Worm (Caenorhabditis elegans) whole organism, mixed stage, embryonic: ENCODE results near the gene srh-15.

ENCODE experiments used
- M03D4.4 ChIP-seq: sonication (generic microtip); optimal IDR thresholded peaks from 2 replicates; lab custom pipeline; 2017; ENCODE audit warnings: mild to moderate bottlenecking, missing genetic modification characterization, missing compliant biosample characterization
- blmp-1 ChIP-seq: fragments of 150-350 bp; optimal IDR thresholded peaks from 2 replicates; lab custom pipeline; 2014; ENCODE audit warnings: missing biosample characterization, missing genetic modification characterization
- ceh-83 ChIP-seq: fragments of 200-800 bp; sonication (Bioruptor generic); optimal IDR thresholded peaks from 2 replicates; lab custom pipeline; 2018; ENCODE audit warnings: mild to moderate bottlenecking, missing genetic modification characterization, missing compliant biosample characterization
- ces-1 ChIP-seq: fragments of 150-350 bp; optimal IDR thresholded peaks from 2 replicates; lab custom pipeline; 2014; ENCODE audit warnings: missing biosample characterization, missing genetic modification reagents, missing genetic modification characterization
- cnd-1 ChIP-seq: fragments of 200-800 bp; sonication (Bioruptor generic); optimal IDR thresholded peaks from 2 replicates; lab custom pipeline; 2018; ENCODE audit warnings: mild to moderate bottlenecking, missing genetic modification characterization, missing compliant biosample characterization
- drap-1 ChIP-seq: fragments of 200-800 bp; sonication (Bioruptor generic); optimal IDR thresholded peaks from 3 replicates; lab custom pipeline; 2018; ENCODE audit warnings: mild to moderate bottlenecking, missing genetic modification characterization, missing compliant biosample characterization
- elt-1 ChIP-seq: sonication (generic microtip); optimal IDR thresholded peaks from 2 replicates; lab custom pipeline; 2017; ENCODE audit warnings: missing genetic modification characterization, mild to moderate bottlenecking, missing compliant biosample characterization, antibody characterized with exemption, moderate library complexity, borderline replicate concordance; ENCODE audit not compliant: insufficient read depth
- flh-1 ChIP-seq: fragments of 200-800 bp; sonication (Bioruptor generic); optimal IDR thresholded peaks from 2 replicates; lab custom pipeline; 2018; ENCODE audit warnings: mild to moderate bottlenecking, missing genetic modification characterization, moderate library complexity, missing compliant biosample characterization
- ham-2 ChIP-seq: fragments of 200-800 bp; sonication (Bioruptor generic); optimal IDR thresholded peaks from 2 replicates; lab custom pipeline; 2018; ENCODE audit warnings: mild to moderate bottlenecking, missing genetic modification characterization, missing compliant biosample characterization
- hlh-1 ChIP-seq: fragments of 150-350 bp; optimal IDR thresholded peaks from 2 replicates; lab custom pipeline; 2014; ENCODE audit warnings: missing biosample characterization, missing genetic modification reagents, missing genetic modification characterization
- lin-32 ChIP-seq: fragments of 200-800 bp; sonication (Bioruptor generic); optimal IDR thresholded peaks from 2 replicates; lab custom pipeline; 2018; ENCODE audit warnings: mild to moderate bottlenecking, missing genetic modification characterization, missing compliant biosample characterization
- lsy-2 ChIP-seq: fragments of 150-350 bp; optimal IDR thresholded peaks from 2 replicates; lab custom pipeline; 2014; ENCODE audit warnings: missing biosample characterization, missing genetic modification characterization
- mab-5 ChIP-seq: fragments of 150-350 bp; optimal IDR thresholded peaks from 2 replicates; lab custom pipeline; 2014; ENCODE audit warnings: missing biosample characterization, missing genetic modification characterization
- mep-1 ChIP-seq: fragments of 150-350 bp; optimal IDR thresholded peaks from 2 replicates; lab custom pipeline; 2017; ENCODE audit warnings: missing biosample characterization, missing genetic modification reagents, missing genetic modification characterization, inconsistent platforms
- nhr-12 ChIP-seq: fragments of 150-350 bp; optimal IDR thresholded peaks from 2 replicates; lab custom pipeline; 2014; ENCODE audit warnings: missing biosample characterization, missing genetic modification characterization
- nhr-2 ChIP-seq: fragments of 150-350 bp; optimal IDR thresholded peaks from 2 replicates; lab custom pipeline; 2014; ENCODE audit warnings: missing biosample characterization, missing genetic modification characterization
- nhr-237 ChIP-seq: fragments of 150-350 bp; optimal IDR thresholded peaks from 2 replicates; lab custom pipeline; 2014; ENCODE audit warnings: missing biosample characterization, missing genetic modification characterization
- nhr-28 ChIP-seq: fragments of 150-350 bp; optimal IDR thresholded peaks from 2 replicates; lab custom pipeline; 2014; ENCODE audit warnings: missing biosample characterization, missing genetic modification characterization
- nhr-76 ChIP-seq: sonication (generic microtip); optimal IDR thresholded peaks from 2 replicates; lab custom pipeline; 2017; ENCODE audit warnings: missing biosample characterization, missing genetic modification characterization
- pha-4 ChIP-seq: fragments of 150-350 bp; optimal IDR thresholded peaks from 2 replicates; lab custom pipeline; 2018; ENCODE audit warnings: missing biosample characterization, missing genetic modification reagents, missing genetic modification characterization
- snpc-4 ChIP-seq: fragments of 150-350 bp; optimal IDR thresholded peaks from 2 replicates; lab custom pipeline; 2014; ENCODE audit warnings: missing biosample characterization, missing genetic modification characterization
- sptf-1 ChIP-seq: sonication (generic microtip); optimal IDR thresholded peaks from 2 replicates; lab custom pipeline; 2017; ENCODE audit warnings: mild to moderate bottlenecking, missing genetic modification characterization, moderate library complexity, missing compliant biosample characterization
- tbx-8 ChIP-seq: fragments of 200-800 bp; sonication (Bioruptor generic); optimal IDR thresholded peaks from 2 replicates; lab custom pipeline; 2018; ENCODE audit warnings: mild to moderate bottlenecking, missing genetic modification characterization, moderate library complexity, missing compliant biosample characterization
- unc-120 ChIP-seq: sonication (generic microtip); optimal IDR thresholded peaks from 2 replicates; lab custom pipeline; 2017; ENCODE audit warnings: missing genetic modification characterization, missing compliant biosample characterization; ENCODE audit not compliant: poor library complexity, severe bottlenecking
- unc-39 ChIP-seq: fragments of 150-350 bp; optimal IDR thresholded peaks from 2 replicates; lab custom pipeline; 2014; ENCODE audit warnings: missing biosample characterization, missing genetic modification characterization
- unc-62 ChIP-seq: fragments of 150-350 bp; optimal IDR thresholded peaks from 2 replicates; lab custom pipeline; 2014; ENCODE audit warnings: missing biosample characterization, missing genetic modification reagents, missing genetic modification characterization

Gene srh-15

DNA sequence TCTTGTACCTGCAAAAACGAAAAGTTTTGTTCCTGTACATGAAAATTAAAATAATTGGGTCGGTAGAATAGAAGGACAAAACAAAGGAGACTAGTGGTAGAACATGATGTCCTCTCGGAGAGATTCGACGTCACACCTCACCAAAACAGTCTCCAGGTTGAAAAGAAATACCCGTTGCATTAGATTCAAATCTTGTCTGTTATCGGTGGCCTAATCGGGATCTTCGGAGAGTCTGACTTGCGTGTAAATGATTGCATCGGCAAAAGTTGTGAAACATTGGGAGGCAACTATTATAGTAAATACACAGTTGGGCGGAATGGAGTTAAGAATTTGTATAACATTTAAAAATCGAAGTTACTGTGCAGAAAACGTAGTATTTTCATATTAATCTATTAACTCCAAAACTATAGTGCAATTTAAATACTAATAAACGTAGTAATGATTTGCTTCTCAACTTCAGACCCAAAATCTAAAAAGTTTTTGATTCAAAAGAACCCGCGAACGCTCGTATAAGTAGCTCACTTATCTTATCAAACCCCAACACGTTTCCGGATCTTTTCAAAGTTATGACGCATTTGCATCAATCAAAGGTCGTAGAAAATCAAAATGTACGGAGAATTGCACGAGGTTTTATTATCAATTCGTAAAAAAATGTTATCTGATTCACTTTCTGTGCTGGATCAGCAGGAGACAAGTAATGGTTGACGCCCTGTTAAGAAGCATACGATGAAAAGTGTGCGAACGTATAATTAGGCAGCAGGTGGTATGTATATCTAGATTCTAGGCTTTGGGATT lies 12.8 kb downstream of the srh-15 start, which contains the start of gene nhr-168:
TSS of gene nhr-168 (minus strand) at position 486 of the 795 bp plus-strand sequence.
- TF ChIP-seq elt-1 (tag; lab: Kevin White, UChicago) (peak; percentile 94), snpc-4 (tag; lab: Kevin White, UChicago) (no peak)
- TF ChIP-seq, all 35 proteins: peak for 1

DNA sequence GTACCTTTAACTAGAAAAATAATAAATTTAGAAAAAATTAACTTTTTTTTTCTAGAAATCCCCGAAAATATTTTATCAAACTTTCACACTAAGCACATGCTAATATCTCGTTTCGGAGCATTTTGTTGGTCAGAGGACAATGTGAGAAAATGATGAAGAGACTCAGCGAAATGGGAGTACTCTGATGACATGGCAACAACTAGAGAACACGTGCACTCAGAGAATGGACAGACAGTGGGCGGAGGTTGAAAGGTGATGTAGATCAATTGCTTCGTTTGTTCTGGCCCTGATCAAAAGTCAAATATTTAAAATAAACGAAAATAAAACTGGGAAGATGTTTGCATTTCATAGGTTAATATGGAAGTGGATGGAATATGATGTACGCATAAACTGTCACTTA lies 13.7 kb downstream of the srh-15 start:
- TF ChIP-seq flh-1 (no peak), nhr-76 (no peak), nhr-12 (no peak), hlh-1 (tag; lab: Kevin White, UChicago) (no peak), blmp-1 (tag; lab: Kevin White, UChicago) (no peak), ces-1 (GFP tag; lab: Kevin White, UChicago) (no peak), lsy-2 (tag; lab: Kevin White, UChicago) (no peak), elt-1 (tag; lab: Kevin White, UChicago) (no peak), pha-4 (tag; lab: Kevin White, UChicago) (no peak), cnd-1 (tag; lab: Kevin White, UChicago) (no peak), lin-32 (no peak), nhr-28 (tag; lab: Kevin White, UChicago) (no peak), unc-39 (tag; lab: Kevin White, UChicago) (no peak), drap-1 (GFP tag; lab: Kevin White, UChicago) (no peak), nhr-237 (tag; lab: Kevin White, UChicago) (no peak), nhr-2 (tag; lab: Kevin White, UChicago) (no peak), tbx-8 (GFP tag; lab: Kevin White, UChicago) (no peak)
- TF ChIP-seq, all 35 proteins: peak for 0

ce11 chrV:13335883-13336419 lies 15.2 kb downstream of the srh-15 start, which contains the start of gene C50B6.9:
Gene C50B6.9, plus strand, starts transcription at chrV:13336369.
- TF ChIP-seq ces-1 (GFP tag; lab: Kevin White, UChicago) (no peak), elt-1 (tag; lab: Kevin White, UChicago) (peak; percentile 9)

DNA sequence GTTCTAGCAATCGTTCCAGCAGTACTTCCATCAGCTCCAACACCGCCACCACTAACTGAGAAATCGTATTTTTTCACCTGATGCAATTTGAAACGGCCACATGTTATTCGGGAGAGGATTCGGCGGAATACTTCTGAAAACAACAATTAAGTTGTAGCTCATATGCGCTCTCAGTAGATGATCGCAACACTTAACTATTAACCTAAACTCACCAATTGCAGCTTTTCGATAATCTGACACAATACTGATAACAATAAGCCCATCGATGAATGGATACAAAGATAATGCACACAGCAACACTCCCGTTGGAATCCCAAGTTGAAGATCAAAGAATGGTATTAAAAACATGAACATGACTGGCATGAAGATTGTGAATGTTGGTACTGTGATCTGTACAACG lies 17.3 kb downstream of the srh-15 start:
- no peak for TF ChIP-seq ham-2 (GFP tag; lab: Kevin White, UChicago)
- TF ChIP-seq nhr-76, result no peak
- no peak for TF ChIP-seq ces-1 (GFP tag; lab: Kevin White, UChicago)
- no peak for TF ChIP-seq ceh-83
- no peak for TF ChIP-seq blmp-1 (tag; lab: Kevin White, UChicago)
- TF ChIP-seq, all 35 proteins: peak for 0

DNA sequence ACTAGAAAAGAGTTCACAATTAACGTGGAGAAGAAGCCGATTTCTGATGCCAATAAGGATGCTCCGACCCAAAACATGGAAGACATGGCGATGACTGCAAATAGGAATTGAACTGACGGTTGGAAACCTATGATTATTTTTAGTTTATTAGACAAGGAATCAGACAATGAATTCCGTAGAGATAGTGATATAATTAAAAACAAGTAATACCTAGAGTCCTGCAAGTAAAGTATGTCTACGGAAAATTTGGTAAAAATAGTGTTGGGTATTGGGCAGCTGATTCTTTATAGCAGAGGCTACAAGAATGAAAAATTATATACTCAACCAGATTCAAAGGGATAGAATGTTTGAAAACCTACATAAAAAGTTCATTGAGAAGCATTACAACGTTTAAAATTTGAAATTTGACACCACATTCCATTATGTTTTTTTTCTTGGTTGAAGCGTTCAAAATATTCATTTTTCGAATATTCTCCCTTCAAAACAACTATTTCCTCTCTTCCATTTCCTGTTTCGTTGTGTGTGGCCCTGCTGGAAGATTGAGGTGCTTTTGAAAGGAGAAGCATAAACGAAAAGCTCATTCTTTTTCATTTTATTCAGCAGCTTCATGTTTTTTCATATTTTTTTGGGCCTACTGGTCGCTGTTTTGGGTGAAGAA lies 19.0 kb downstream of the srh-15 start, which contains the start of the genes str-4 and lgc-48:
TSS of gene str-4 (minus strand) at position 101 of the 658 bp plus-strand sequence.
TSS of gene lgc-48 (plus strand) at position 608 of the 658 bp plus-strand sequence.
- no peak for TF ChIP-seq mep-1 (tag; lab: Kevin White, UChicago)

- TF ChIP-seq mep-1 (tag; lab: Kevin White, UChicago) (no peak), ham-2 (GFP tag; lab: Kevin White, UChicago) (no peak), drap-1 (GFP tag; lab: Kevin White, UChicago) (no peak), sptf-1 (tag; lab: Kevin White, UChicago) (no peak), blmp-1 (tag; lab: Kevin White, UChicago) (no peak), pha-4 (tag; lab: Kevin White, UChicago) (no peak)
These were observed 21.5 kb downstream of the srh-15 start for ce11 chrV:13342235-13342634.

DNA sequence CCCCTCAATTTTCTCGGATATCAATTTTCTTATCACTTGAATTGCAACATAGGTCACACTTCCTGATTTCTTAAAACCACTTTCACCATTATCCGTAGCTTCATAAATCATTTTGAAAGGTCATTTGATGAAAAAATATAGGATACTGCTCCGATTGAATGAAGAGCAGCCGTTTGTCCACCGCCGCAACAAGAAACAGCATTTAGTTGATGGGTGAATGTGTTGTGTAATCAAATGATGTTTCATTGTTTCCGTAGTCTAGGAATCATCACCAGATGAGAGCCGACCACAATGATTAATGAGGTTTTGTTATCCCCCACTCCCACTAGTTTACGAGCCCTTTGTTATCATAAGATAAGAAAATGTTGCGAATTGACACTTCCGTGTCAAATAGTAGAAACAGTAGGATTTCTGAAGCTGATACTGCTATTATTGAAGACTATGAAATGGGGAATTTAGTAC lies 25.1 kb downstream of the srh-15 start, which contains the start of gene twk-43:
TSS of gene twk-43 (plus strand) at position 412 of the 462 bp plus-strand sequence.
- no peak for TF ChIP-seq M03D4.4
- TF ChIP-seq unc-62 (GFP tag; lab: Kevin White, UChicago), result peak; percentile 82
- TF ChIP-seq unc-120 (tag; lab: Kevin White, UChicago), result no peak
- peak; percentile 71 for TF ChIP-seq mab-5 (tag; lab: Kevin White, UChicago)
- TF ChIP-seq, all 35 proteins: peak for 2
